Worm (Caenorhabditis elegans) whole organism, L1 larva: ENCODE data around the gene R08D7.4.

ENCODE experiments used
- dpl-1 ChIP-seq, 3 experiments: fragments of 150-350 bp in 2 of 3; sonication (generic microtip) in 1 of 3; optimal IDR thresholded peaks; 2 replicates each; lab custom pipeline; 2014 to 2017; ENCODE audit warnings: missing biosample characterization in 3 of 3, missing genetic modification characterization in 3 of 3, missing genetic modification reagents in 3 of 3
- jun-1 ChIP-seq: fragments of 150-350 bp; optimal IDR thresholded peaks from 2 replicates; lab custom pipeline; 2014; ENCODE audit warnings: missing biosample characterization, missing genetic modification reagents, missing genetic modification characterization
- lir-3 ChIP-seq: sonication (generic microtip); optimal IDR thresholded peaks from 2 replicates; lab custom pipeline; 2016; ENCODE audit warnings: mild to moderate bottlenecking, missing genetic modification characterization, moderate library complexity, missing compliant biosample characterization; ENCODE audit not compliant: poor library complexity
- mdl-1 ChIP-seq, 2 experiments: fragments of 150-350 bp; optimal IDR thresholded peaks; 2 replicates each; lab custom pipeline; 2014 to 2017; ENCODE audit warnings: missing biosample characterization in 2 of 2, missing genetic modification characterization in 2 of 2, inconsistent platforms in 1 of 2
- nhr-77 ChIP-seq: fragments of 150-350 bp; optimal IDR thresholded peaks from 2 replicates; lab custom pipeline; 2014; ENCODE audit warnings: missing biosample characterization, missing genetic modification characterization

DNA sequence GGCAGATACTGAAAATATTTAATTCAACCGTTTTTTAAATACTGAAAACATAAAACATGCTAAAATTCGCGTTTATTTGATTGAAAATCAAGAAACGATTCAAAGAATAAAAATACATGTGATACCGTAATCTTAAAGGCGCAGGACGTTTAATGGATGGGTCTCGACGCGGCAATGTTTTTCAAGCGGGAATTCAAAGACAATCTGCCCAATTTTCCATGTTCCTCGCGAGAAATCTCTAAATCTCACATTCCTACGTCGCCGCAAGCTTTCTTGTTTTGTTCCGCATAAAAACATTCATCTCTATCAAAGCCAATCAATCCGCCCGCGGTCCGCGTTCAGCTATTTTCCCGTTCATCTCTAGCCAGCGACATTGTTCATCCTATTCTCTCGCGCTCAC, 29.8 kb downstream of the R08D7.4 start:
- TF ChIP-seq jun-1 (no peak), lir-3 (no peak), mdl-1 (tag; optimal IDR thresholded peaks at IDR 0.05; lab: Kevin White, UChicago) (no peak), nhr-77 (tag; lab: Kevin White, UChicago) (no peak), dpl-1 (GFP tag; optimal IDR thresholded peaks at IDR 0.05; lab: Kevin White, UChicago) (peak in 1 of 3 experiments; percentile 6)
